Worm (Caenorhabditis elegans): Measurements from ENCODE around the gene srg-58.
A peak's percentile ranks its signal among the peaks of the same experiment; 100 is the strongest.

The srg-58 gene

ce11 chrV:2759456-2759855 is at the start of gene srg-58:
Gene srg-58, minus strand, starts transcription at chrV:2759556.
- TF ChIP-seq bed-3 (GFP tag; optimal IDR thresholded peaks at IDR 0.05) (no peak), ces-1 (GFP tag; optimal IDR thresholded peaks at IDR 0.05) (no peak), ztf-11 (tag; optimal IDR thresholded peaks at IDR 0.05) (no peak), blmp-1 (tag; optimal IDR thresholded peaks at IDR 0.05) (no peak), snpc-4 (tag; optimal IDR thresholded peaks at IDR 0.05) (no peak), drap-1 (GFP tag; optimal IDR thresholded peaks at IDR 0.05) (no peak), mls-2 (tag; optimal IDR thresholded peaks at IDR 0.05) (no peak), sem-2 (GFP tag; optimal IDR thresholded peaks at IDR 0.05) (no peak), nhr-12 (tag; optimal IDR thresholded peaks at IDR 0.05) (no peak), nhr-76 (tag; optimal IDR thresholded peaks at IDR 0.05) (no peak), mab-5 (tag; optimal IDR thresholded peaks at IDR 0.05) (no peak), elt-3 (tag; optimal IDR thresholded peaks at IDR 0.05) (no peak), hlh-1 (tag; optimal IDR thresholded peaks at IDR 0.05) (no peak), ceh-39 (tag; optimal IDR thresholded peaks at IDR 0.05) (no peak), ceh-43 (GFP tag; optimal IDR thresholded peaks at IDR 0.05) (no peak), nhr-28 (tag; optimal IDR thresholded peaks at IDR 0.05) (no peak), ceh-83 (GFP tag; optimal IDR thresholded peaks at IDR 0.05) (no peak), ham-2 (GFP tag; optimal IDR thresholded peaks at IDR 0.05) (no peak), cnd-1 (tag; optimal IDR thresholded peaks at IDR 0.05) (no peak)

DNA sequence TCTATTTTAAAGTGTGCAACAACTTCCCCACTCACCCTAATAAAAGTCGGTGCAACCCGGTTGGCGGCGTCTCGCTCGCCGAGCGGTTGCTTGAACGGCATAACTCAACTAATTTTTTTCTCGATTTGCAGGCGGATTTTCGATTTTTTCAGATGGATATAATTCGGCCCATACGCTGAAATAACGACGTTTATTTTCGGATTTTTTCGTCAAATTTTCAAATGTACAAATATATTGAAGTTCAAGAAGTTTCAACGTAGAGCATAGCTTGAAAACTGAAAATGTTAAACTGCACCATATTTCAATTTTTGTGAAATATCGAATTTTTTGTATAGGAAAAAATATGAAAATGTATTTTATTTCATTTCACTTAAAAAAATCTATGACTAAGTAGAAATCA is 48.4 kb upstream of the srg-58 start, which contains the start of gene ketn-1:
ketn-1 (minus strand) TSS at position 101 of the 400 bp plus-strand sequence.
- TF ChIP-seq lsy-2 (tag; optimal IDR thresholded peaks at IDR 0.05) = no peak
- no peak for TF ChIP-seq unc-39 (tag; optimal IDR thresholded peaks at IDR 0.05)
- no peak for TF ChIP-seq drap-1 (GFP tag; optimal IDR thresholded peaks at IDR 0.05)
- no peak for TF ChIP-seq mep-1 (tag; optimal IDR thresholded peaks at IDR 0.05)
- no peak for TF ChIP-seq lin-13 (tag; optimal IDR thresholded peaks at IDR 0.05)
- TF ChIP-seq M03D4.4 (tag; optimal IDR thresholded peaks at IDR 0.05) = no peak
- no peak for TF ChIP-seq bed-3 (GFP tag; optimal IDR thresholded peaks at IDR 0.05)
- TF ChIP-seq nhr-28 (tag; optimal IDR thresholded peaks at IDR 0.05) = no peak
- TF ChIP-seq pha-4 (tag; optimal IDR thresholded peaks at IDR 0.05) = no peak

DNA sequence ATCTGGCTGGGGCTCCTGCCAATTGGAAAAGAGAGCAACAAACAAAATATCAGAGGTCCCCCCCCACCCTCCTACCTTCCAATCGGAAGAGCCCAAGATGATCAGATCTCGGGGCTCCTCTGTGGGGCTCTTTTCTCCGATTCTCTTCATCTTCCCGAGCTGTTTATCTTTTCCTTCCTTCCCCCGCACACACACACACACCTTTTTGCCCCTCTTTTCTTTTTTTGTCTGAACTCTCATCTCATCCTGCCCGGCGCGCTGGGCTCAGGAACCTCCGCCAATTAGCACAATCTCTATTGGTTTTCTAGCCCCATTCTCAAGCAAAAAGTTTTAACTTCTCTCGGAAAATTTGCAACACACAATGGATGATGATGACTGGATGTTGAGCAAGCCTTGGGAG is 43.9 kb upstream of the srg-58 start:
- TF ChIP-seq unc-120 (tag; optimal IDR thresholded peaks at IDR 0.05; ENCODE audit: poor library complexity, severe bottlenecking) (peak; percentile 53), ceh-83 (GFP tag; optimal IDR thresholded peaks at IDR 0.05) (no peak), lin-13 (tag; optimal IDR thresholded peaks at IDR 0.05) (no peak), elt-1 (tag; optimal IDR thresholded peaks at IDR 0.05; ENCODE audit: borderline replicate concordance, insufficient read depth) (no peak)

DNA sequence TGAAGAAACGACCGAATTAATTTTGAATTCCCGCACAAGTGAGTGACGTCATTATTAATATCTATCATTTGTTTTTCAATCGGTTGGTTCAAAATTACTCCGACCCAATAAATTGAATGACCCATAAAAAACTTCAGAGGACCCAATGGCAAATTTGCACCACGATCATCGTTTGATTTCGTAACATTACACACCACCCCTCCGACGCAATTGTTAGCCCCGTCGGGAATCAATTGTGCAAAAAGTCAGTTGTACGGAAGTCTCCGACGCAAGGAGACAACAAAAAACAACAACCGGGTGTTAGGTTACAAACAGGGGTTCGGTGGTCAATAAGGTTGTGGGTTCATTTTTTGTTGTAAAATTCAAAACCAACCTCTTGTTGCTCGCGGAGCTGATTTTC is 42.6 kb upstream of the srg-58 start:
- TF ChIP-seq ztf-11 (tag; optimal IDR thresholded peaks at IDR 0.05) (no peak), hlh-1 (tag; optimal IDR thresholded peaks at IDR 0.05) (peak; percentile 48), zip-8 (tag; optimal IDR thresholded peaks at IDR 0.05) (peak; percentile 13)

DNA sequence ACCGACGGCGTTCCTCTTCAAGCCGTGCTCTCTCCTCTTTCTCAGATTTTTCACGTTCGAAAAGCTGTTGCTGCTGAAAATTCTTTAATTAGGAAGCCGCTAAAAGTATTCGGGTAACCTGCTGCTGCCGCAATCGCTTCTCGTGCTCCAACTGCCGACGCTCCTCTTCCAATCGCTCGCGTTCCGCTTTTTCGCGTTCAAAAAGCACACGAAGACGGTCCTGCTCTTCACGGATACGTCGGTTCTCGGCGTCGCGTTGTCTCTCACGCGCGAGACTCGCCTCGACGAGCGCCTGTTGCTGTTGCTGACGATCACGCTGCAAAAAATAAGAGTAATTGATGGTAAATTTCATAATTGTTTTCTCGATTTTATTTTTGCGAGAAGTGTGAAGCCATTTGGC is 41.3 kb upstream of the srg-58 start:
- TF ChIP-seq ham-2 (GFP tag; optimal IDR thresholded peaks at IDR 0.05) (no peak), ceh-83 (GFP tag; optimal IDR thresholded peaks at IDR 0.05) (no peak), nhr-28 (tag; optimal IDR thresholded peaks at IDR 0.05) (no peak), ztf-11 (tag; optimal IDR thresholded peaks at IDR 0.05) (no peak), M03D4.4 (tag; optimal IDR thresholded peaks at IDR 0.05) (no peak)

DNA sequence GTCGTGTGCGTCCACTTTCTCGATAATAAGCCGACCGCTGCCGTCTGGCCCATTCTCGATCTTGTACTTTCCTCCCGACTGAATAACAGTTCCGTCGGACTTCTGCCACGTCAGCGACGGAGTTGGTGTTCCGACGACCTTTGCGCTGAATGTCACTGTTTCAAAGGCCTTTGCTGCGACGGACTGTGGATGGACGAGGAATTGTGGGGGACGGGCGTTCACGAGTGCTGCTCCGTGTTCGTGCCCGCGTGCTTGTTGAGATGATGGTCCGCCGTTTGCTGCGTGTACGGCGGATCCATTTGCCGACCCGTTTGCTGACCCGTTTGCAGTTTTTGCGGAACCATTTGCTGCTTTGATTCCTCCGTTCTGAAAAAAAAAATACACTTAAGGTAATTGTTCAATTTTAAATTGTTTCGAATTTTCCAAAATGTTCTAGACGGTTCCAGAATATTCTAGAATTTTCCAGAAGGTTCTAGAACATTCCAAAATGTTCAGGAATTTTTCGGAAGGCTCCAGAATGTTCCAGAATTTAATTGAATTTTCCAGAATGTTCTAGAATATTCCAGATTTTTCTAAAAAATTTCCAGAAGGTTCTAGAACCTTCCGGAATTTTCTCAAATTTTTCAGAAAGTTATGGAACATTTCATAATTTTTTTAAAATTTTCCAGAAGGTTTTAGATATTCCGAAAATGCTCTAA is 40.0 kb upstream of the srg-58 start:
- TF ChIP-seq mls-2 (tag; optimal IDR thresholded peaks at IDR 0.05) (no peak), tbx-8 (GFP tag; optimal IDR thresholded peaks at IDR 0.05) (no peak), elt-3 (tag; optimal IDR thresholded peaks at IDR 0.05) (no peak), lin-32 (GFP tag; optimal IDR thresholded peaks at IDR 0.05) (no peak), hlh-1 (tag; optimal IDR thresholded peaks at IDR 0.05) (no peak)

All from whole organism, mixed stage, embryonic.